Fruit fly (Drosophila melanogaster) whole organism, embryonic: ENCODE results near the gene Dsp1.

ENCODE experiments used
- Ada2b ChIP-seq: fragments of 200-800 bp; sonication (Bioruptor generic); IDR thresholded peaks from 2 replicates; pipeline ENCODE4 v1.3.6; 2022; ENCODE audit warnings: missing biosample characterization, missing genetic modification characterization
- Atf-2 ChIP-seq: fragments of 200-800 bp; sonication (Bioruptor generic); optimal IDR thresholded peaks from 2 replicates; lab custom pipeline; 2016; ENCODE audit warnings: missing biosample characterization, missing genetic modification characterization
- B-H1 ChIP-seq: fragments of 200-800 bp; sonication (Bioruptor generic); IDR thresholded peaks from 3 replicates; pipeline ENCODE4 v1.3.6; 2022; ENCODE audit warnings: missing biosample characterization, missing genetic modification characterization
- CG10321 ChIP-seq: fragments of 200-800 bp; sonication (Bioruptor generic); IDR thresholded peaks from 2 replicates; pipeline ENCODE4 v1.3.6; 2022; ENCODE audit warnings: missing biosample characterization, missing genetic modification characterization
- CG13424 ChIP-seq: fragments of 200-800 bp; sonication (Bioruptor generic); optimal IDR thresholded peaks from 2 replicates; lab custom pipeline; 2019; ENCODE audit warnings: missing biosample characterization, mild to moderate bottlenecking, missing genetic modification characterization, moderate library complexity
- CG13624 ChIP-seq: fragments of 200-800 bp; sonication (Bioruptor generic); optimal IDR thresholded peaks from 2 replicates; lab custom pipeline; 2016; ENCODE audit warnings: missing biosample characterization, missing genetic modification characterization
- CG14441 ChIP-seq: fragments of 200-800 bp; sonication (Bioruptor generic); IDR thresholded peaks from 2 replicates; pipeline ENCODE4 v1.3.6; 2022; ENCODE audit warnings: missing biosample characterization, missing genetic modification characterization
- CG15011 ChIP-seq: fragments of 200-800 bp; sonication (Bioruptor generic); optimal IDR thresholded peaks from 3 replicates; lab custom pipeline; 2018; ENCODE audit warnings: missing biosample characterization, mild to moderate bottlenecking, missing genetic modification characterization
- CG1529 ChIP-seq: fragments of 200-800 bp; sonication (Bioruptor generic); optimal IDR thresholded peaks from 3 replicates; lab custom pipeline; 2018; ENCODE audit warnings: missing biosample characterization, missing genetic modification characterization
- CG15514 ChIP-seq: fragments of 200-800 bp; sonication (Bioruptor generic); optimal IDR thresholded peaks from 3 replicates; lab custom pipeline; 2017; ENCODE audit warnings: missing biosample characterization, missing genetic modification characterization, mild to moderate bottlenecking, moderate library complexity, missing genetic modification reagents
- CG16779 ChIP-seq: fragments of 200-800 bp; sonication (Bioruptor generic); IDR thresholded peaks from 2 replicates; pipeline ENCODE4 v1.3.6; 2022; ENCODE audit warnings: missing biosample characterization, missing genetic modification characterization
- CG17359 ChIP-seq: fragments of 200-800 bp; sonication (Bioruptor generic); optimal IDR thresholded peaks from 3 replicates; lab custom pipeline; 2018; ENCODE audit warnings: missing biosample characterization, mild to moderate bottlenecking, missing genetic modification characterization, moderate library complexity
- CG18476 ChIP-seq: fragments of 200-800 bp; sonication (Bioruptor generic); optimal IDR thresholded peaks from 2 replicates; lab custom pipeline; 2016; ENCODE audit warnings: missing biosample characterization, mild to moderate bottlenecking, missing genetic modification characterization
- CG30431 ChIP-seq: fragments of 200-800 bp; sonication (Bioruptor generic); optimal IDR thresholded peaks from 2 replicates; lab custom pipeline; 2017; ENCODE audit warnings: missing biosample characterization, missing genetic modification characterization
- CG3065 ChIP-seq: fragments of 200-800 bp; sonication (Bioruptor generic); optimal IDR thresholded peaks from 2 replicates; lab custom pipeline; 2016; ENCODE audit warnings: missing biosample characterization, missing genetic modification characterization
- CG31365 ChIP-seq: fragments of 200-800 bp; sonication (Bioruptor generic); optimal IDR thresholded peaks from 2 replicates; lab custom pipeline; 2018; ENCODE audit warnings: missing biosample characterization, mild to moderate bottlenecking, missing genetic modification characterization
- CG3407 ChIP-seq: fragments of 200-800 bp; sonication (Bioruptor generic); optimal IDR thresholded peaks from 2 replicates; lab custom pipeline; 2018; ENCODE audit warnings: missing biosample characterization, mild to moderate bottlenecking, missing genetic modification characterization
- CG42726 ChIP-seq: fragments of 200-800 bp; sonication (Bioruptor generic); IDR thresholded peaks from 2 replicates; pipeline ENCODE4 v1.3.6; 2022; ENCODE audit warnings: missing biosample characterization, missing genetic modification characterization; ENCODE audit not compliant: partially characterized antibody
- CG4404 ChIP-seq: fragments of 200-800 bp; sonication (Bioruptor generic); IDR thresholded peaks from 2 replicates; pipeline ENCODE4 v1.3.6; 2022; ENCODE audit warnings: missing biosample characterization, missing genetic modification characterization
- CG4820 ChIP-seq: fragments of 200-800 bp; sonication (Bioruptor generic); optimal IDR thresholded peaks from 3 replicates; lab custom pipeline; 2016; ENCODE audit warnings: missing biosample characterization, missing genetic modification characterization
- CG4854 ChIP-seq: fragments of 200-800 bp; sonication (Bioruptor generic); optimal IDR thresholded peaks from 2 replicates; lab custom pipeline; 2016; ENCODE audit warnings: missing biosample characterization, missing genetic modification characterization, inconsistent platforms
- CG5245 ChIP-seq: fragments of 200-800 bp; sonication (Bioruptor generic); optimal IDR thresholded peaks from 3 replicates; lab custom pipeline; 2016; ENCODE audit warnings: missing biosample characterization, missing genetic modification characterization
- CG6765 ChIP-seq: fragments of 200-800 bp; sonication (Bioruptor generic); optimal IDR thresholded peaks from 3 replicates; lab custom pipeline; 2017; ENCODE audit warnings: missing biosample characterization, mild to moderate bottlenecking, missing genetic modification characterization
- CG9215 ChIP-seq: fragments of 200-800 bp; sonication (Bioruptor generic); IDR thresholded peaks from 2 replicates; pipeline ENCODE4 v1.3.6; 2022; ENCODE audit warnings: missing biosample characterization, missing genetic modification characterization
- CG9797 ChIP-seq: fragments of 200-800 bp; sonication (Bioruptor generic); optimal IDR thresholded peaks from 3 replicates; lab custom pipeline; 2018; ENCODE audit warnings: missing biosample characterization, mild to moderate bottlenecking, missing genetic modification characterization
- Camta ChIP-seq: fragments of 200-800 bp; sonication (Bioruptor generic); optimal IDR thresholded peaks from 2 replicates; lab custom pipeline; 2016; ENCODE audit warnings: missing biosample characterization, missing genetic modification characterization
- CkIIα-i1 ChIP-seq: fragments of 200-800 bp; sonication (Bioruptor generic); IDR thresholded peaks from 2 replicates; pipeline ENCODE4 v1.3.6; 2022; ENCODE audit warnings: missing biosample characterization, missing genetic modification characterization
- Doc3 ChIP-seq: fragments of 200-800 bp; sonication (Bioruptor generic); IDR thresholded peaks from 3 replicates; pipeline ENCODE4 v1.3.6; 2022; ENCODE audit warnings: missing biosample characterization, missing genetic modification characterization; ENCODE audit not compliant: partially characterized antibody
- Dref ChIP-seq: fragments of 200-800 bp; sonication (Bioruptor generic); IDR thresholded peaks from 2 replicates; pipeline ENCODE4 v1.3.6; 2022; ENCODE audit warnings: missing biosample characterization, missing genetic modification characterization
- E2f2 ChIP-seq: fragments of 200-800 bp; sonication (Bioruptor generic); IDR thresholded peaks from 2 replicates; pipeline ENCODE4 v1.3.6; 2022; ENCODE audit warnings: missing biosample characterization, missing genetic modification characterization
- HLH4C ChIP-seq: fragments of 200-800 bp; sonication (Bioruptor generic); IDR thresholded peaks from 3 replicates; pipeline ENCODE4 v1.3.6; 2022; ENCODE audit warnings: missing biosample characterization, missing genetic modification characterization; ENCODE audit not compliant: partially characterized antibody
- MBD-R2 ChIP-seq: fragments of 200-800 bp; sonication (Bioruptor generic); IDR thresholded peaks from 2 replicates; pipeline ENCODE4 v1.3.6; 2022; ENCODE audit warnings: missing biosample characterization, missing genetic modification characterization
- Mad ChIP-seq: fragments of 200-800 bp; sonication (Bioruptor generic); optimal IDR thresholded peaks from 2 replicates; lab custom pipeline; 2016; ENCODE audit warnings: missing biosample characterization, missing genetic modification characterization
- NC2β ChIP-seq: fragments of 200-800 bp; sonication (Bioruptor generic); optimal IDR thresholded peaks from 2 replicates; lab custom pipeline; 2016; ENCODE audit warnings: missing biosample characterization, missing genetic modification characterization
- Opbp ChIP-seq: fragments of 200-800 bp; sonication (Bioruptor generic); IDR thresholded peaks from 3 replicates; pipeline ENCODE4 v1.3.6; 2022; ENCODE audit warnings: missing biosample characterization, missing genetic modification characterization; ENCODE audit not compliant: partially characterized antibody
- Ptx1 ChIP-seq: fragments of 200-800 bp; sonication (Bioruptor generic); IDR thresholded peaks from 2 replicates; pipeline ENCODE4 v1.3.6; 2022; ENCODE audit warnings: missing biosample characterization, missing genetic modification characterization
- ase ChIP-seq: fragments of 200-800 bp; sonication (Bioruptor generic); IDR thresholded peaks from 3 replicates; pipeline ENCODE4 v1.3.6; 2022; ENCODE audit warnings: missing biosample characterization, missing genetic modification characterization
- cato ChIP-seq: fragments of 200-800 bp; sonication (Bioruptor generic); optimal IDR thresholded peaks from 2 replicates; lab custom pipeline; 2016; ENCODE audit warnings: missing biosample characterization, missing genetic modification characterization, borderline replicate concordance
- chn ChIP-seq: fragments of 200-800 bp; sonication (Bioruptor generic); optimal IDR thresholded peaks from 2 replicates; lab custom pipeline; 2016; ENCODE audit warnings: missing biosample characterization, missing genetic modification characterization
- dmrt99B ChIP-seq: fragments of 200-800 bp; sonication (Bioruptor generic); optimal IDR thresholded peaks from 2 replicates; lab custom pipeline; 2018; ENCODE audit warnings: missing biosample characterization, mild to moderate bottlenecking, missing genetic modification characterization, moderate library complexity
- fd96Cb ChIP-seq: fragments of 200-800 bp; sonication (Bioruptor generic); optimal IDR thresholded peaks from 2 replicates; lab custom pipeline; 2018; ENCODE audit warnings: missing biosample characterization, mild to moderate bottlenecking, missing genetic modification characterization, moderate library complexity
- gce ChIP-seq: fragments of 200-800 bp; sonication (Bioruptor generic); IDR thresholded peaks from 3 replicates; pipeline ENCODE4 v1.3.6; 2022; ENCODE audit warnings: missing biosample characterization, missing genetic modification characterization
- hb ChIP-seq: fragments of 200-800 bp; sonication (Bioruptor generic); IDR thresholded peaks from 3 replicates; pipeline ENCODE4 v1.3.6; 2022; ENCODE audit warnings: missing biosample characterization, missing genetic modification characterization; ENCODE audit not compliant: partially characterized antibody
- lbe ChIP-seq: fragments of 200-800 bp; sonication (Bioruptor generic); optimal IDR thresholded peaks from 2 replicates; lab custom pipeline; 2016; ENCODE audit warnings: missing biosample characterization, mild to moderate bottlenecking, missing genetic modification characterization
- nom ChIP-seq: fragments of 200-800 bp; sonication (Bioruptor generic); optimal IDR thresholded peaks from 2 replicates; lab custom pipeline; 2017; ENCODE audit warnings: missing biosample characterization, missing genetic modification characterization, mild to moderate bottlenecking, moderate library complexity, missing genetic modification reagents
- ro ChIP-seq: fragments of 200-800 bp; sonication (Bioruptor generic); IDR thresholded peaks from 2 replicates; pipeline ENCODE4 v1.3.6; 2022; ENCODE audit warnings: missing biosample characterization, missing genetic modification characterization
- salm ChIP-seq: fragments of 200-800 bp; sonication (Bioruptor generic); optimal IDR thresholded peaks from 2 replicates; lab custom pipeline; 2018; ENCODE audit warnings: missing biosample characterization, mild to moderate bottlenecking, missing genetic modification characterization
- schlank ChIP-seq: fragments of 200-800 bp; sonication (Bioruptor generic); optimal IDR thresholded peaks from 2 replicates; lab custom pipeline; 2018; ENCODE audit warnings: missing biosample characterization, mild to moderate bottlenecking, missing genetic modification characterization
- tna ChIP-seq: fragments of 200-800 bp; sonication (Bioruptor generic); IDR thresholded peaks from 2 replicates; pipeline ENCODE4 v1.3.6; 2022; ENCODE audit warnings: missing biosample characterization, missing genetic modification characterization; ENCODE audit not compliant: partially characterized antibody
- ttk ChIP-seq: fragments of 200-800 bp; sonication (Bioruptor generic); IDR thresholded peaks from 2 replicates; pipeline ENCODE4 v2.1.2; 2022; ENCODE audit warnings: missing biosample characterization, missing genetic modification characterization

Dsp1 gene

DNA sequence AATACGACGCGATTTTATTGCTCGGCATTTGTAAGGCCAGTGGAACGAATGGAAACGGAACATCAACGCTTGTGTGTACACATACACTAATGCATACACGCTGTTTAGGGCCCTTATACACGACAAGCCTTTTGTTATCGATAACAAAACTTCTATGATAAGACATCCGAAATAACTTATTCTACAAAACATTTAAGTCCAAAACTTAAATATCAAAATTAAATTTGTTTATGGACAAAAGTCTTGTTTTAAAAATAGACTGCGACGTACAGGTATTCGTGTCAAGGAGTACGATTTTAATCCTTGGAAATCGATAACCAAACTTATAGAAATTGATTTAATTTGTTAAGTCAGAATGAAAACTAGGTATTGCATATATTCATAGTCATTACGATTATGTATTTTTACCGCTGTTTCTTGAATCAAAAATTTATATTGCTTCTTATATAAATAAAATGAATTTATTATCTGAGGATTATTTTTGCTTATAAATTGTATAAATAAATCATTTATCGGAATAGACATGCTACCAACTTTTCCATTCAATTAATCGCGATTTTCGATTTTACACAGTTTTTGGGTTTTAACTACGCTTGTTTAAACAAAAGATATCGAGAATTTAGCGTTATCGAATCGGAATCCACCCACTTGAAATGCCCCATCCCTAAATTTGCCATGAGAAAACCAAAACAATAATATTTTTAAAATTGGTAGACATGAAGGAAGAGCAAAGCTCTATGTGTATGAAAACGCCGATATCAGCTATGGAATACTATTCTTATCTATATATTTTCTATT is 20.1 kb upstream of the Dsp1 start, which contains the start of the genes CG9915 and SWIP (continued):
- TF ChIP-seq CG15011 (no peak), dmrt99B (tag; lab: Kevin White, UChicago) (no peak), HLH4C (GFP tag; lab: Robert Waterston, UW) (peak; percentile 83), E2f2 (GFP tag; lab: Robert Waterston, UW) (peak; percentile 48), CG42726 (GFP tag; lab: Robert Waterston, UW) (0 out of 2 replicates have a peak, but pooled peaks have one; percentile 33), CG6765 (GFP tag; lab: Kevin White, UChicago) (no peak), Mad (no peak), gce (GFP tag; lab: Robert Waterston, UW) (no peak), CG18476 (GFP tag; lab: Kevin White, UChicago) (no peak), CG13424 (tag; lab: Kevin White, UChicago) (no peak), CG14441 (GFP tag; lab: Robert Waterston, UW) (no peak), CG4854 (no peak), CG15514 (GFP tag; lab: Kevin White, UChicago) (peak; percentile 19), CG1529 (no peak), Opbp (GFP tag; lab: Robert Waterston, UW) (peak; percentile 79; the same call in 2 of the 3 replicates), ttk (no peak), CG16779 (GFP tag; lab: Robert Waterston, UW) (no peak), NC2β (GFP tag; lab: Kevin White, UChicago) (no peak), Camta (no peak), MBD-R2 (GFP tag; lab: Robert Waterston, UW) (peak; percentile 27; the same call in 1 of the 2 replicates), CG10321 (no peak), schlank (tag; lab: Kevin White, UChicago) (no peak), Atf-2 (no peak), CG4820 (no peak), Doc3 (GFP tag; lab: Robert Waterston, UW) (no peak), CG9215 (GFP tag; lab: Robert Waterston, UW) (no peak), CG5245 (GFP tag; lab: Kevin White, UChicago) (no peak), chn (GFP tag; lab: Kevin White, UChicago) (no peak), CG4404 (GFP tag; lab: Robert Waterston, UW) (no peak), cato (GFP tag; lab: Kevin White, UChicago) (no peak), CG13624 (GFP tag; lab: Kevin White, UChicago) (no peak), hb (peak; percentile 77), CG9797 (GFP tag; lab: Kevin White, UChicago) (no peak), ro (no peak), Dref (GFP tag; lab: Robert Waterston, UW) (peak; percentile 68), tna (peak; percentile 75), fd96Cb (tag; lab: Kevin White, UChicago) (no peak), CG3065 (no peak), lbe (GFP tag; lab: Kevin White, UChicago) (no peak), CG31365 (no peak), CkIIα-i1 (GFP tag; lab: Robert Waterston, UW) (no peak), salm (tag; lab: Kevin White, UChicago) (no peak), B-H1 (GFP tag; lab: Robert Waterston, UW) (no peak), CG30431 (no peak), ase (GFP tag; lab: Robert Waterston, UW) (no peak), CG3407 (GFP tag; lab: Kevin White, UChicago) (no peak), Ptx1 (no peak), CG17359 (tag; lab: Kevin White, UChicago) (no peak), Ada2b (GFP tag; lab: Robert Waterston, UW) (no peak), nom (GFP tag; lab: Kevin White, UChicago) (no peak)
